Worm (Caenorhabditis elegans) whole organism, L4/young adult: ENCODE measurements around the gene K08E4.3.

Source experiments
- W03F9.2 ChIP-seq: fragments of 150-350 bp; optimal IDR thresholded peaks from 2 replicates; lab custom pipeline; 2014; ENCODE audit warnings: missing biosample characterization, missing genetic modification characterization
- dao-5 ChIP-seq: sonication (generic microtip); optimal IDR thresholded peaks from 2 replicates; lab custom pipeline; 2016; ENCODE audit warnings: missing genotype, missing genetic modification characterization, moderate library complexity, missing compliant biosample characterization
- him-1 ChIP-seq: sonication (generic microtip); optimal IDR thresholded peaks from 2 replicates; lab custom pipeline; 2016; ENCODE audit warnings: missing genotype, missing genetic modification reagents, missing genetic modification characterization, missing compliant biosample characterization

- TF ChIP-seq W03F9.2 (tag; lab: Kevin White, UChicago) (no peak), him-1 (tag; lab: Kevin White, UChicago) (no peak), dao-5 (tag; lab: Kevin White, UChicago) (no peak)
These were observed 44.4 kb upstream of the K08E4.3 start, which contains the start of gene spe-17 for ce11 chrIV:12013120-12013519.
